Worm (Caenorhabditis elegans): ENCODE measurements around the gene kup-1.

DNA sequence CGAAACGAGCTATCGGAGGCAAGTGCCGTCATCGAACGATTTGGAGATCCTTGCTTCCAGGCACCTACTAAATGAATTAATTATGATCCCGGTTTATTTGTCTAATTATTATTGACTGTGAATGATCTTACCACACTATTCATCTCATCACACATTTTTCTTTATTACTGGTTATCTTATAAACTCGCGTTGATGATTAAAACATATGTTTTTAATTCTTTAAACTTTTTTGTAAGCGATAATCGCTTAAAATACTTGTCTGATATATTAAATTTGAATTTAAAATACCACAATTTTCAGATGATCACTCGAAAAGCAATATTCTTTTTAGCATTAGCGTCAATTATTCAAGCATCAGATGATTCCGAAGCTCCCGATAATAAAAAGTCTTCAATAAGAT, 4.5 kb upstream of the kup-1 start, which contains the start of gene F10C2.5:
- TF ChIP-seq nhr-77 (tag; optimal IDR thresholded peaks at IDR 0.05) (no peak), ZK546.5 (tag; optimal IDR thresholded peaks at IDR 0.05) (no peak), nhr-6 (tag; optimal IDR thresholded peaks at IDR 0.05) (no peak), dmd-4 (tag; optimal IDR thresholded peaks at IDR 0.05) (no peak), nhr-237 (tag; optimal IDR thresholded peaks at IDR 0.05) (no peak), ama-1 (optimal IDR thresholded peaks at IDR 0.05) (no peak)

Data from whole organism, L2 larva.